Worm (Caenorhabditis elegans) whole organism, L4 larva: ENCODE results near the gene sox-2.

Experiments used
- ZK546.5 ChIP-seq, 2 experiments: sonication (generic microtip); optimal IDR thresholded peaks; 2 replicates each; lab custom pipeline; 2017; ENCODE audit warnings: missing biosample characterization in 2 of 2, missing genetic modification characterization in 2 of 2
- mdl-1 ChIP-seq, 2 experiments: fragments of 150-350 bp in 1 of 2; sonication (generic microtip) in 1 of 2; optimal IDR thresholded peaks; 2 replicates each; lab custom pipeline; 2014 to 2017; ENCODE audit warnings: missing biosample characterization in 2 of 2, missing genetic modification characterization in 2 of 2
- nhr-41 ChIP-seq: fragments of 200-800 bp; sonication (Bioruptor generic); IDR thresholded peaks from 2 replicates; pipeline ENCODE4 v1.3.6; 2022; ENCODE audit warnings: missing genetic modification reagents, missing genetic modification characterization, missing compliant biosample characterization
- skn-1 ChIP-seq: fragments of 150-350 bp; optimal IDR thresholded peaks from 2 replicates; lab custom pipeline; 2014; ENCODE audit warnings: missing biosample characterization, missing genetic modification characterization

- no peak for TF ChIP-seq ZK546.5 (tag; optimal IDR thresholded peaks at IDR 0.05; lab: Kevin White, UChicago)
- no peak for TF ChIP-seq skn-1 (tag; lab: Kevin White, UChicago)
- TF ChIP-seq nhr-41 (GFP tag; lab: Robert Waterston, UW) = no peak
- TF ChIP-seq mdl-1 (tag; optimal IDR thresholded peaks at IDR 0.05; lab: Kevin White, UChicago) = no peak
Measured at ce11 chrX:7507141-7507540, 43.6 kb upstream of the sox-2 start.
